Worm (Caenorhabditis elegans): ENCODE measurements around the gene asp-5.

Gene asp-5

DNA sequence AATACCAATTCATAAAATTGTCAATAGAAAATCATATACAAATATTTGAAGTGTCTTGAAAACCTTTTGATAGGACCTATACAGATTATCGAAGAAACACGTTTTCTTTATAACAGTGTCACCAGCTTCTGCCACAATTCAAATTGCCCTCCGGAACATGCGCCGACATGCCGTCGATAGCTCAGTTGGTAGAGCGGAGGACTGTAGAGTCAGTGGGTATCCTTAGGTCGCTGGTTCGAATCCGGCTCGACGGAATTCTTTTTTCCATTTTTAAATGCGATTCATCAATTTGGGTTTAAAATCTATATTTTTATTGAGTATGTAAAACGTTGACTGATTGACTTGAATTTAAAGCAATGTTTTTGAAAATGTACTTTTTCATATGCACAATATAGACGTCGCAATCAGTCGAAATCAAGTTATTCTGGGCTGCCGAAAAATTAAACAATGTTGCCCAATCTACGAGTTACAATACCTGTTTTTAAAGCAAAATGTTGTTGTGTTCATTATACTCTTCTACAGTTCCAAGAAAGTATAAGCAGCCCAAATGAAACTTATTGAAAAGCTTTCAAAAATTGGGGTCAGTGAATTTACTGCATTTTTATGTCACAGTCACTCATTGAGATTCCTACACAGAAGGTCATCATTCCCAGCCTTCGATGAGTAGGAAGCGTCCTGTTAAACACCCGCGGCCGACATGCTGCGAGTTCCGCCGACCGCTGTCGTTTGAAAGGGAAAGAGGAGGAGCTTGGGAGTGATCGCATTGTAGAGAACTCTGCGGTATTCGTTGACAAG lies 24.7 kb upstream of the asp-5 start (continued):
- TF ChIP-seq lin-39 (tag; optimal IDR thresholded peaks at IDR 0.05) (no peak), nhr-11 (tag; optimal IDR thresholded peaks at IDR 0.05) (no peak), nhr-67 (tag; optimal IDR thresholded peaks at IDR 0.05) (no peak), eor-1 (tag; optimal IDR thresholded peaks at IDR 0.05) (no peak)

DNA sequence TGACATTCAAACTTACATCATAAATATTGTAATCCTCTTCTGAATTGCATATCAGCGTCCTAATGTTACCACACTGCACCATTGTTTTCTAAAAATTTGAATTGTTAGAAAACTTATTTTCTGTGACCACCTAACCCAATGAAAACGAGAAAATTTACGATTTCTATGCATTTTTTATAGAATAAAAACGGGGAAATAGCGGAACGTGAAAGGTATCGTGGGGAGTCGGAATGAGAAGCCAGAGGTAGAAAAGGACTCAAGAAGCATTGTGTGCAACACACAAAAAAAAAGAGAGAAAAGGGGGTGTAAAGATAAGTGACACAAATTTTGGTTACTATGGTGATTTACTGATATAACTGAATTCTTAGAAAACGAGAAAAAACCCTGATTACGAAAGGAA lies 22.0 kb upstream of the asp-5 start, which contains the start of gene C16D9.6:
Gene C16D9.6, minus strand, starts transcription at position 101 of the 400 bp plus-strand sequence.
- TF ChIP-seq nhr-67 (tag; optimal IDR thresholded peaks at IDR 0.05) (no peak), lsy-12 (tag; optimal IDR thresholded peaks at IDR 0.05) (no peak), nhr-77 (tag; optimal IDR thresholded peaks at IDR 0.05) (no peak), nfya-1 (tag; optimal IDR thresholded peaks at IDR 0.05; ENCODE audit: insufficient read depth) (no peak), fkh-10 (GFP tag; optimal IDR thresholded peaks at IDR 0.05) (no peak)

DNA sequence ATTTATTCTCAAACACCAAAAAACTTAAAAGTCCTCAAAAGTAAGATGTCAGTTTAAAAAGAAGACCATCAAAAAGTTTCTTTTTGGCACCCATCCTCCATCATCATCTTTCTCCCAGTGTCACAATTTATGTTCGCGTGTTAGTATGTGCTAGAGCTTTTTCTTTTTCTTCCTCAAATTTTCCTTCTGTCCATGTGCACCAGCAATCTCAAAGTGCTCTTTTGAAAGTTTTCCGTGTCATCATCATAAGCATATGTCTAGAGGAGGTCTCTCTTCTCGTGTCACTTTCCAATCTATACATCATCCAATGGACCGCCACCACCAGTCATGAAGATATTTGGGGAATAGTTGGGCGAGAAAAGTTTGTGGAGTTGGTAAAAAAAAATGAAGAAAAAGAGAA lies 21.1 kb upstream of the asp-5 start:
- TF ChIP-seq ztf-11 (tag; optimal IDR thresholded peaks at IDR 0.05): no peak

DNA sequence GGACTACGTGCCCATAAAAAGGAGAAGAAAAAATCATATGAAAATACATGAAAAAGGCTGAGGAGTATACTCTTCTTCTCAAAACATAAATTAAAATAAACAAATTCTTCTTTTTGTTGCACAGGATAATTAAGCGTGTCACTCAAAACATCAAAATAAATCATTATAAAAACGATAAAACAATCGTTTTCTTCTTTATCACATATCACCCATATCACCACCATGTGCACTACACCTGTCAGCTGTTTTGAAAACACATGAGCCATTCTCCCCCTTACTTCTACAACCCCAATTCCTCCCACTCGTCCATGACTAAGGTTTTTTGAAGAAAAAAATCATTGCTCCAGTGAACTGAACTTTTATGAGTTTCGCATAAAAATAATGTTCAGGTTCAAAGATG lies 19.7 kb upstream of the asp-5 start:
- TF ChIP-seq jun-1 (tag; optimal IDR thresholded peaks at IDR 0.05): no peak
- no peak for TF ChIP-seq nhr-67 (tag; optimal IDR thresholded peaks at IDR 0.05)
- peak; percentile 47 for TF ChIP-seq egl-5 (tag; optimal IDR thresholded peaks at IDR 0.05)

DNA sequence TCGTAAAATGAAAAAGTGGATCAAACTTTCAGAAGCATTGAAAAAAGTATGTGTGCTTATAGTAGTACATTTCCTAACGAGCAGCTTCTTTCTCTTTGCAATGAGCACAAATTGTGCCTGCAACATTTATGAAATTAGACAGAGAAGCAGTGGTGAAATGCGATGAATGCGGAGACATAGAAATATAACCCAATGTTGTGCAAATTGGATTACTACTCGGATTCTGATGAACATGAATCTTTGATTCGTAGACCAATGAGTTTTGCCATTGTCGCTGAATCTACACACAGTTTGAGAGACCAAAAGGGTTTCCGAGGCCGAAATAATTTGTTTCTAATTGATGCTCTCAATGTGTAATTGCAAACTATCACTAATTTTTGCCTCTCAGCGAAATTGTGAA lies 18.2 kb upstream of the asp-5 start:
- TF ChIP-seq nhr-28 (tag; optimal IDR thresholded peaks at IDR 0.05) (no peak), lsy-12 (tag; optimal IDR thresholded peaks at IDR 0.05) (no peak)

DNA sequence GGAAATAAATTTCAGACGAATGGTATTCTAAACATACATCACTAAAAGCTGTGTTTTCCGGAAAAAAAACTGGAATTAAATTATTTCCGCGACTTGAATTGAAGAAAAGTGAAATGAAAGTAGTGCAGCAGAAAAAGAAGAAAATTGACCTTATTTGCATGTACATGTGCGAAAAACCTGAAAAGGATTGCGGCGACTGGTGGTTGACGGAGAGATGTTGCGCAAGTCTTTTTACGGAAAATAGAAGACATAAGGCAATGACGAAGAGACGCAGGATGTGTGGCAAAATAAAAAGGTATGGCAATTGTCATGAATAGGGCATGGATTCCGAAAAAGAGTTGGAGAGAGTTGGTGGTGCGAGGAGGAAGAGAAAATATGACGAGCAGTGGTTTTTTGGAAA lies 17.2 kb upstream of the asp-5 start:
- TF ChIP-seq elt-2 (tag; optimal IDR thresholded peaks at IDR 0.05) (no peak), fkh-2 (tag; optimal IDR thresholded peaks at IDR 0.05) (no peak), tbx-2 (tag; optimal IDR thresholded peaks at IDR 0.05) (no peak)

DNA sequence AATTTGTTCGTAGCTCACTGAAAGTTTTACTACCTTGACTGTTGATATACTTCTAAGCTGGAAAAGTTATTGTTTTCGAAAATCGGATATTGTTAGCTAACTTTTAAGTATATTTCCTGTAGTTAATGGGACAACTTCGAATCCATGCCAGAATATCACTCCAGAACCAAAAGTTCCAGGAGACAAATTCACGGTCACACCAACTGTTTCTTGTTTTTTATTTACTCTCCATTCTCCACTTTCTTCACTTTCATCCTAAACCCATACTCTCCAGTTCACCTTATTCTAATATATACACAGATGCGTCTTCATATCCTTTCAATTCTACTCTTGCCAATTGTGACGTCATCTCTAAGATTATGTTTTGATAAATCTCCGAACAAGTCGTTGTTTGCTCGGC lies 13.2 kb upstream of the asp-5 start, which contains the start of gene C16D9.1:
Gene C16D9.1, plus strand, starts transcription at position 301 of the 400 bp plus-strand sequence.
- TF ChIP-seq daf-12 (tag; optimal IDR thresholded peaks at IDR 0.05) (no peak), tbx-2 (tag; optimal IDR thresholded peaks at IDR 0.05) (no peak), ceh-28 (tag; optimal IDR thresholded peaks at IDR 0.05) (no peak), ceh-9 (tag; optimal IDR thresholded peaks at IDR 0.05) (no peak), fkh-10 (GFP tag; optimal IDR thresholded peaks at IDR 0.05) (no peak), elt-3 (tag; optimal IDR thresholded peaks at IDR 0.05) (no peak)

DNA sequence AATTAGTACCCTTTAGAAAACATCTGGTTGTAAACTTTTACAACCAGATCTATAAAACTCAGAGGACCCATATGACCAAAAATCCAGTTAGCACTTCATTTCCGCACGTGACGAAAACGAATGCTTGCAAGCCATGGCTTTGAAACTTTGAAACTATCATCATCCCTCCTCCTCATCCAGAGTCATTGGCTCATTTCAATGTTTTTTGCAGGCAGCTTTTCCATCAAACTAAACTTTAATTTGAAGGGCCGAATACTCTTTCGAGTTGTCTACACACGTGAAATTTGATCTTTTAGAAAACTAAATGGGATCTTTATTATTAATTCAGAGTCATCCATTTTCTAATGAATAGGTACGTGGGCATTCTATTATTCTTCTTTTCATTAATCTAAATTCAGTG lies 10.0 kb upstream of the asp-5 start:
- TF ChIP-seq nhr-12 (tag; optimal IDR thresholded peaks at IDR 0.05) (no peak), tbx-2 (tag; optimal IDR thresholded peaks at IDR 0.05) (no peak), lsy-12 (tag; optimal IDR thresholded peaks at IDR 0.05) (no peak), ztf-11 (tag; optimal IDR thresholded peaks at IDR 0.05) (no peak), ztf-4 (tag; optimal IDR thresholded peaks at IDR 0.05) (no peak), R02D3.7 (tag; optimal IDR thresholded peaks at IDR 0.05) (no peak), ceh-82 (tag; optimal IDR thresholded peaks at IDR 0.05) (no peak), ama-1 (optimal IDR thresholded peaks at IDR 0.05) (no peak), mml-1 (tag; optimal IDR thresholded peaks at IDR 0.05) (no peak), nhr-67 (tag; optimal IDR thresholded peaks at IDR 0.05) (no peak), elt-2 (tag; optimal IDR thresholded peaks at IDR 0.05) (no peak), snpc-4 (tag; optimal IDR thresholded peaks at IDR 0.05) (no peak), nhr-76 (tag; optimal IDR thresholded peaks at IDR 0.05) (no peak), sea-2 (GFP tag; optimal IDR thresholded peaks at IDR 0.05) (no peak), unc-62 (GFP tag; optimal IDR thresholded peaks at IDR 0.05) (no peak), ceh-9 (tag; optimal IDR thresholded peaks at IDR 0.05) (no peak), mdl-1 (tag; optimal IDR thresholded peaks at IDR 0.05) (no peak), aly-2 (tag; optimal IDR thresholded peaks at IDR 0.05) (no peak), lin-39 (tag; optimal IDR thresholded peaks at IDR 0.05) (no peak)
